Worm (Caenorhabditis elegans) whole organism, young adult: ENCODE results near the gene M04D8.8.

Experiments
- B0035.1 ChIP-seq: sonication (generic microtip); optimal IDR thresholded peaks from 2 replicates; lab custom pipeline; 2016; ENCODE audit warnings: missing genetic modification characterization, mild to moderate bottlenecking, missing compliant biosample characterization, missing genotype, missing genetic modification reagents
- F22D6.2 ChIP-seq: sonication (generic microtip); optimal IDR thresholded peaks from 2 replicates; lab custom pipeline; 2016; ENCODE audit warnings: mild to moderate bottlenecking, missing genetic modification characterization, missing compliant biosample characterization
- F33H1.4 ChIP-seq: fragments of 200-800 bp; sonication (Bioruptor generic); IDR thresholded peaks from 2 replicates; pipeline ENCODE4 v1.3.6; 2022; ENCODE audit warnings: missing genetic modification reagents, missing genetic modification characterization, missing compliant biosample characterization
- F49E8.2 ChIP-seq: sonication (generic microtip); optimal IDR thresholded peaks from 3 replicates; lab custom pipeline; 2017; ENCODE audit warnings: missing genetic modification characterization, mild to moderate bottlenecking, missing compliant biosample characterization, antibody characterized with exemption, moderate library complexity; ENCODE audit not compliant: insufficient read depth
- F57C9.4 ChIP-seq: sonication (generic microtip); optimal IDR thresholded peaks from 2 replicates; lab custom pipeline; 2017; ENCODE audit warnings: mild to moderate bottlenecking, missing genetic modification characterization, missing compliant biosample characterization
- Y53G8AR.9 ChIP-seq: fragments of 200-800 bp; sonication (Bioruptor generic); conservative IDR thresholded peaks from 2 replicates; pipeline ENCODE4 v1.3.6; 2022; ENCODE audit warnings: missing genetic modification reagents, missing genetic modification characterization, missing compliant biosample characterization
- atf-7 ChIP-seq: sonication (generic microtip); optimal IDR thresholded peaks from 2 replicates; lab custom pipeline; 2017; ENCODE audit warnings: mild to moderate bottlenecking, missing genetic modification characterization, missing compliant biosample characterization
- athp-1 ChIP-seq: sonication (generic microtip); optimal IDR thresholded peaks from 2 replicates; lab custom pipeline; 2017; ENCODE audit warnings: mild to moderate bottlenecking, missing genetic modification characterization, missing compliant biosample characterization
- cebp-2 ChIP-seq: fragments of 200-800 bp; sonication (Bioruptor generic); IDR thresholded peaks from 2 replicates; pipeline ENCODE4 v1.3.6; 2022; ENCODE audit warnings: missing genetic modification characterization, missing compliant biosample characterization
- ceh-27 ChIP-seq: fragments of 200-800 bp; sonication (Bioruptor generic); optimal IDR thresholded peaks from 2 replicates; lab custom pipeline; 2018; ENCODE audit warnings: mild to moderate bottlenecking, missing genetic modification characterization, moderate library complexity, missing compliant biosample characterization
- efl-1 ChIP-seq: fragments of 150-350 bp; optimal IDR thresholded peaks from 2 replicates; lab custom pipeline; 2014; ENCODE audit warnings: missing biosample characterization, missing genetic modification reagents, missing genetic modification characterization
- him-1 ChIP-seq: sonication (generic microtip); optimal IDR thresholded peaks from 2 replicates; lab custom pipeline; 2016; ENCODE audit warnings: missing genotype, missing genetic modification reagents, missing genetic modification characterization, missing compliant biosample characterization
- hlh-12 ChIP-seq: sonication (generic microtip); optimal IDR thresholded peaks from 2 replicates; lab custom pipeline; 2016; ENCODE audit warnings: missing genetic modification characterization, missing compliant biosample characterization
- hmg-20 ChIP-seq: fragments of 200-800 bp; sonication (Bioruptor generic); IDR thresholded peaks from 2 replicates; pipeline ENCODE4 v1.3.6; 2022; ENCODE audit warnings: missing genetic modification reagents, missing genetic modification characterization, missing compliant biosample characterization
- hrde-1 ChIP-seq: sonication (generic microtip); optimal IDR thresholded peaks from 2 replicates; lab custom pipeline; 2016; ENCODE audit warnings: missing genetic modification characterization, mild to moderate bottlenecking, missing compliant biosample characterization, moderate library complexity, missing genotype, missing genetic modification reagents, borderline replicate concordance
- let-526 ChIP-seq: fragments of 200-800 bp; sonication (Bioruptor generic); IDR thresholded peaks from 2 replicates; pipeline ENCODE4 v1.3.6; 2022; ENCODE audit warnings: missing genetic modification reagents, missing genetic modification characterization, missing compliant biosample characterization
- let-607 ChIP-seq, 2 experiments: fragments of 200-800 bp in 1 of 2; sonication (Bioruptor generic) in 1 of 2; sonication (generic microtip) in 1 of 2; optimal IDR thresholded peaks; 2 replicates each; lab custom pipeline; 2016 to 2018; ENCODE audit warnings: mild to moderate bottlenecking in 2 of 2, missing compliant biosample characterization in 2 of 2, missing genetic modification characterization in 2 of 2, moderate library complexity in 2 of 2, missing genotype in 1 of 2
- lir-1 ChIP-seq: fragments of 200-800 bp; sonication (Bioruptor generic); conservative IDR thresholded peaks from 2 replicates; pipeline ENCODE4 v1.3.6; 2022; ENCODE audit warnings: missing genetic modification reagents, missing genetic modification characterization, missing compliant biosample characterization
- lsy-27 ChIP-seq: sonication (generic microtip); optimal IDR thresholded peaks from 2 replicates; lab custom pipeline; 2017; ENCODE audit warnings: missing genetic modification characterization, mild to moderate bottlenecking, missing compliant biosample characterization, antibody characterized with exemption, missing genotype, borderline replicate concordance; ENCODE audit not compliant: insufficient read depth
- madf-6 ChIP-seq: fragments of 200-800 bp; sonication (Bioruptor generic); IDR thresholded peaks from 2 replicates; pipeline ENCODE4 v1.3.6; 2022; ENCODE audit warnings: missing genetic modification reagents, missing genetic modification characterization, missing compliant biosample characterization
- nfya-2 ChIP-seq: fragments of 200-800 bp; sonication (Bioruptor generic); IDR thresholded peaks from 2 replicates; pipeline ENCODE4 v1.3.6; 2022; ENCODE audit warnings: missing genetic modification reagents, missing genetic modification characterization, missing compliant biosample characterization
- nfyb-1 ChIP-seq: fragments of 200-800 bp; sonication (Bioruptor generic); IDR thresholded peaks from 2 replicates; pipeline ENCODE4 v1.3.6; 2022; ENCODE audit warnings: missing genetic modification reagents, missing genetic modification characterization, missing compliant biosample characterization
- nhr-80 ChIP-seq: sonication (generic microtip); optimal IDR thresholded peaks from 2 replicates; lab custom pipeline; 2016; ENCODE audit warnings: missing genetic modification characterization, missing compliant biosample characterization
- pbrm-1 ChIP-seq: fragments of 200-800 bp; sonication (Bioruptor generic); IDR thresholded peaks from 2 replicates; pipeline ENCODE4 v1.3.6; 2022; ENCODE audit warnings: missing genetic modification reagents, missing genetic modification characterization, missing compliant biosample characterization
- rec-8 ChIP-seq, 2 experiments: sonication (generic microtip); optimal IDR thresholded peaks; 2 replicates each; lab custom pipeline; 2016; ENCODE audit warnings: mild to moderate bottlenecking in 2 of 2, missing genetic modification characterization in 2 of 2, missing genetic modification reagents in 2 of 2, missing genotype in 2 of 2, missing biosample characterization in 1 of 2, missing compliant biosample characterization in 1 of 2, moderate library complexity in 1 of 2
- snpc-3.4 ChIP-seq: sonication (generic microtip); optimal IDR thresholded peaks from 2 replicates; lab custom pipeline; 2017; ENCODE audit warnings: missing genetic modification characterization, mild to moderate bottlenecking, missing compliant biosample characterization, antibody characterized with exemption, moderate library complexity, missing genotype, missing genetic modification reagents
- tlf-1 ChIP-seq: fragments of 200-800 bp; sonication (Bioruptor generic); optimal IDR thresholded peaks from 2 replicates; lab custom pipeline; 2018; ENCODE audit warnings: mild to moderate bottlenecking, missing genetic modification characterization, missing compliant biosample characterization
- unc-62 ChIP-seq: fragments of 150-350 bp; optimal IDR thresholded peaks from 2 replicates; lab custom pipeline; 2014; ENCODE audit warnings: missing biosample characterization, missing genetic modification reagents, missing genetic modification characterization
- ztf-18 ChIP-seq: sonication (generic microtip); optimal IDR thresholded peaks from 2 replicates; lab custom pipeline; 2016; ENCODE audit warnings: missing genotype, mild to moderate bottlenecking, missing genetic modification characterization, missing compliant biosample characterization
- ztf-3 ChIP-seq: fragments of 200-800 bp; sonication (Bioruptor generic); optimal IDR thresholded peaks from 2 replicates; lab custom pipeline; 2018; ENCODE audit warnings: mild to moderate bottlenecking, missing genetic modification characterization, missing compliant biosample characterization

Gene M04D8.8

ce11 chrIII:10064140-10064539, 30.2 kb downstream of the M04D8.8 start, which contains the start of gene ekl-6 (continued):
- TF ChIP-seq rec-8 (tag; optimal IDR thresholded peaks at IDR 0.05; lab: Kevin White, UChicago): peak in 1 of 2 experiments; percentile 58

- no peak for TF ChIP-seq B0035.1 (tag; lab: Kevin White, UChicago)
- TF ChIP-seq F33H1.4: no peak
- no peak for TF ChIP-seq nfya-2 (GFP tag; lab: Robert Waterston, UW)
- no peak for TF ChIP-seq madf-6 (GFP tag; lab: Robert Waterston, UW)
- TF ChIP-seq ceh-27 (GFP tag; lab: Kevin White, UChicago): no peak
- TF ChIP-seq snpc-3.4 (tag; lab: Kevin White, UChicago): no peak
- TF ChIP-seq F57C9.4: no peak
- TF ChIP-seq lir-1: no peak
- no peak for TF ChIP-seq tlf-1 (GFP tag; lab: Kevin White, UChicago)
- no peak for TF ChIP-seq efl-1
- TF ChIP-seq pbrm-1 (GFP tag; lab: Robert Waterston, UW): no peak
- TF ChIP-seq athp-1 (tag; lab: Kevin White, UChicago): no peak
- no peak for TF ChIP-seq Y53G8AR.9 (GFP tag; lab: Robert Waterston, UW)
- TF ChIP-seq him-1: no peak
- no peak for TF ChIP-seq F49E8.2
- no peak for TF ChIP-seq atf-7 (tag; lab: Kevin White, UChicago)
Measured at ce11 chrIII:10069278-10069677, 35.3 kb downstream of the M04D8.8 start, which contains the start of gene T16G12.6. TSS of gene T16G12.6 (plus strand) at chrIII:10069578.

- TF ChIP-seq nfyb-1 (GFP tag; lab: Robert Waterston, UW) (peak; percentile 86), cebp-2 (GFP tag; lab: Robert Waterston, UW) (no peak), F22D6.2 (tag; lab: Kevin White, UChicago) (no peak), him-1 (peak; percentile 30), pbrm-1 (GFP tag; lab: Robert Waterston, UW) (no peak)
- TF ChIP-seq, all 124 proteins: peak for 2
Measured at ce11 chrIII:10076042-10076441, 42.1 kb downstream of the M04D8.8 start.

- no peak for TF ChIP-seq hlh-12 (tag; lab: Kevin White, UChicago)
- no peak for TF ChIP-seq hmg-20
- TF ChIP-seq let-526 (GFP tag; lab: Robert Waterston, UW): no peak
- no peak for TF ChIP-seq ztf-18
- no peak for TF ChIP-seq snpc-3.4 (tag; lab: Kevin White, UChicago)
Measured at ce11 chrIII:10078151-10078550, 44.2 kb downstream of the M04D8.8 start, which contains the start of gene T16G12.9. TSS of gene T16G12.9 (minus strand) at chrIII:10078251.

- TF ChIP-seq lsy-27 (tag; lab: Kevin White, UChicago): no peak
- TF ChIP-seq tlf-1 (GFP tag; lab: Kevin White, UChicago): no peak
- peak; percentile 34 for TF ChIP-seq nhr-80
- no peak for TF ChIP-seq ztf-3 (GFP tag; lab: Kevin White, UChicago)
- TF ChIP-seq unc-62 (GFP tag; lab: Kevin White, UChicago): peak; percentile 8
- no peak for TF ChIP-seq hrde-1 (tag; lab: Kevin White, UChicago)
- peak in 1 of 2 experiments; percentile 68 for TF ChIP-seq let-607 (tag; optimal IDR thresholded peaks at IDR 0.05; lab: Kevin White, UChicago)
- TF ChIP-seq, all 124 proteins: peak for 3
Measured at ce11 chrIII:10078784-10079183, 44.8 kb downstream of the M04D8.8 start.
